Worm (Caenorhabditis elegans) whole organism, young adult: Measurements from ENCODE around the gene pcn-1.

Experiments used
- B0035.1 ChIP-seq: sonication (generic microtip); optimal IDR thresholded peaks from 2 replicates; lab custom pipeline; 2016; ENCODE audit warnings: missing genetic modification characterization, mild to moderate bottlenecking, missing compliant biosample characterization, missing genotype, missing genetic modification reagents
- B0261.1 ChIP-seq: sonication (generic microtip); optimal IDR thresholded peaks from 2 replicates; lab custom pipeline; 2016; ENCODE audit warnings: mild to moderate bottlenecking, missing genetic modification characterization, moderate library complexity, missing compliant biosample characterization
- B0336.3 ChIP-seq: fragments of 200-800 bp; sonication (Bioruptor generic); IDR thresholded peaks from 2 replicates; pipeline ENCODE4 v1.3.6; 2022; ENCODE audit warnings: missing genetic modification characterization, missing compliant biosample characterization
- D2030.7 ChIP-seq: fragments of 200-800 bp; sonication (Bioruptor generic); IDR thresholded peaks from 2 replicates; pipeline ENCODE4 v1.3.6; 2022; ENCODE audit warnings: missing genetic modification reagents, missing genetic modification characterization, missing compliant biosample characterization
- F10E7.11 ChIP-seq: sonication (generic microtip); optimal IDR thresholded peaks from 2 replicates; lab custom pipeline; 2017; ENCODE audit warnings: mild to moderate bottlenecking, missing genetic modification characterization, moderate library complexity, missing compliant biosample characterization
- F22D6.2 ChIP-seq: sonication (generic microtip); optimal IDR thresholded peaks from 2 replicates; lab custom pipeline; 2016; ENCODE audit warnings: mild to moderate bottlenecking, missing genetic modification characterization, missing compliant biosample characterization
- F23B12.7 ChIP-seq: sonication (generic microtip); optimal IDR thresholded peaks from 2 replicates; lab custom pipeline; 2017; ENCODE audit warnings: missing genetic modification characterization, mild to moderate bottlenecking, missing compliant biosample characterization, antibody characterized with exemption, moderate library complexity; ENCODE audit not compliant: insufficient read depth
- F37B4.10 ChIP-seq: fragments of 200-800 bp; sonication (Bioruptor generic); IDR thresholded peaks from 2 replicates; pipeline ENCODE4 v1.3.6; 2022; ENCODE audit warnings: missing genetic modification characterization, missing compliant biosample characterization
- F55B11.4 ChIP-seq: sonication (generic microtip); optimal IDR thresholded peaks from 2 replicates; lab custom pipeline; 2016; ENCODE audit warnings: missing compliant biosample characterization, missing genetic modification characterization, borderline replicate concordance; ENCODE audit not compliant: insufficient read depth
- F57A8.1 ChIP-seq: fragments of 200-800 bp; sonication (Bioruptor generic); optimal IDR thresholded peaks from 2 replicates; lab custom pipeline; 2018; ENCODE audit warnings: mild to moderate bottlenecking, missing genetic modification characterization, moderate library complexity, missing compliant biosample characterization
- K11D2.4 ChIP-seq: fragments of 200-800 bp; sonication (Bioruptor generic); IDR thresholded peaks from 2 replicates; pipeline ENCODE4 v1.3.6; 2022; ENCODE audit warnings: missing genetic modification reagents, missing genetic modification characterization, missing compliant biosample characterization
- Y53G8AR.9 ChIP-seq: fragments of 200-800 bp; sonication (Bioruptor generic); conservative IDR thresholded peaks from 2 replicates; pipeline ENCODE4 v1.3.6; 2022; ENCODE audit warnings: missing genetic modification reagents, missing genetic modification characterization, missing compliant biosample characterization
- Y56A3A.18 ChIP-seq: fragments of 200-800 bp; sonication (Bioruptor generic); IDR thresholded peaks from 2 replicates; pipeline ENCODE4 v1.3.6; 2022; ENCODE audit warnings: missing genetic modification reagents, missing genetic modification characterization, missing compliant biosample characterization
- atf-7 ChIP-seq: sonication (generic microtip); optimal IDR thresholded peaks from 2 replicates; lab custom pipeline; 2017; ENCODE audit warnings: mild to moderate bottlenecking, missing genetic modification characterization, missing compliant biosample characterization
- attf-6 ChIP-seq: fragments of 200-800 bp; sonication (Bioruptor generic); IDR thresholded peaks from 2 replicates; pipeline ENCODE4 v1.3.6; 2022; ENCODE audit warnings: missing genetic modification reagents, missing genetic modification characterization, missing compliant biosample characterization
- bed-1 ChIP-seq: fragments of 200-800 bp; sonication (Bioruptor generic); IDR thresholded peaks from 2 replicates; pipeline ENCODE4 v1.3.6; 2022; ENCODE audit warnings: missing genetic modification reagents, missing genetic modification characterization, missing compliant biosample characterization
- bed-2 ChIP-seq: fragments of 200-800 bp; sonication (Bioruptor generic); IDR thresholded peaks from 2 replicates; pipeline ENCODE4 v1.3.6; 2022; ENCODE audit warnings: missing genetic modification reagents, missing genetic modification characterization, missing compliant biosample characterization
- cebp-1 ChIP-seq, 2 experiments: fragments of 200-800 bp in 1 of 2; sonication (Bioruptor generic) in 1 of 2; sonication (generic microtip) in 1 of 2; IDR thresholded peaks in 1 of 2; optimal IDR thresholded peaks in 1 of 2; 2 replicates each; pipeline versions ENCODE4 v1.3.6 to Lab custom; 2017 to 2022; ENCODE audit warnings: missing compliant biosample characterization in 2 of 2, missing genetic modification characterization in 2 of 2, mild to moderate bottlenecking in 1 of 2, missing genetic modification reagents in 1 of 2, moderate library complexity in 1 of 2
- dox-1 ChIP-seq: fragments of 200-800 bp; sonication (Bioruptor generic); IDR thresholded peaks from 2 replicates; pipeline ENCODE4 v1.3.6; 2022; ENCODE audit warnings: missing genetic modification reagents, missing genetic modification characterization, missing compliant biosample characterization
- dpff-1 ChIP-seq: sonication (generic microtip); optimal IDR thresholded peaks from 2 replicates; lab custom pipeline; 2017; ENCODE audit warnings: mild to moderate bottlenecking, missing genetic modification characterization, missing compliant biosample characterization
- egrh-3 ChIP-seq: fragments of 200-800 bp; sonication (Bioruptor generic); IDR thresholded peaks from 2 replicates; pipeline ENCODE4 v1.3.6; 2022; ENCODE audit warnings: missing genetic modification reagents, missing genetic modification characterization, missing compliant biosample characterization
- ekl-4 ChIP-seq: fragments of 200-800 bp; sonication (Bioruptor generic); IDR thresholded peaks from 2 replicates; pipeline ENCODE4 v1.3.6; 2022; ENCODE audit warnings: missing genetic modification reagents, missing genetic modification characterization, missing compliant biosample characterization
- ets-4 ChIP-seq: fragments of 200-800 bp; sonication (Bioruptor generic); optimal IDR thresholded peaks from 2 replicates; lab custom pipeline; 2018; ENCODE audit warnings: mild to moderate bottlenecking, missing genetic modification characterization, missing compliant biosample characterization
- gei-17 ChIP-seq: fragments of 200-800 bp; sonication (Bioruptor generic); optimal IDR thresholded peaks from 2 replicates; lab custom pipeline; 2018; ENCODE audit warnings: mild to moderate bottlenecking, missing genetic modification characterization, missing compliant biosample characterization
- hmg-20 ChIP-seq: fragments of 200-800 bp; sonication (Bioruptor generic); IDR thresholded peaks from 2 replicates; pipeline ENCODE4 v1.3.6; 2022; ENCODE audit warnings: missing genetic modification reagents, missing genetic modification characterization, missing compliant biosample characterization
- hrde-1 ChIP-seq: sonication (generic microtip); optimal IDR thresholded peaks from 2 replicates; lab custom pipeline; 2016; ENCODE audit warnings: missing genetic modification characterization, mild to moderate bottlenecking, missing compliant biosample characterization, moderate library complexity, missing genotype, missing genetic modification reagents, borderline replicate concordance
- let-526 ChIP-seq: fragments of 200-800 bp; sonication (Bioruptor generic); IDR thresholded peaks from 2 replicates; pipeline ENCODE4 v1.3.6; 2022; ENCODE audit warnings: missing genetic modification reagents, missing genetic modification characterization, missing compliant biosample characterization
- lin-26 ChIP-seq: fragments of 200-800 bp; sonication (Bioruptor generic); IDR thresholded peaks from 2 replicates; pipeline ENCODE4 v1.3.6; 2022; ENCODE audit warnings: missing genetic modification reagents, missing genetic modification characterization, missing compliant biosample characterization
- lin-40 ChIP-seq: sonication (generic microtip); optimal IDR thresholded peaks from 2 replicates; lab custom pipeline; 2016; ENCODE audit warnings: missing genetic modification characterization, mild to moderate bottlenecking, missing compliant biosample characterization, missing genotype, missing genetic modification reagents
- lin-54 ChIP-seq: fragments of 200-800 bp; sonication (Bioruptor generic); optimal IDR thresholded peaks from 2 replicates; lab custom pipeline; 2018; ENCODE audit warnings: mild to moderate bottlenecking, missing genetic modification characterization, missing compliant biosample characterization
- lsy-27 ChIP-seq: sonication (generic microtip); optimal IDR thresholded peaks from 2 replicates; lab custom pipeline; 2017; ENCODE audit warnings: missing genetic modification characterization, mild to moderate bottlenecking, missing compliant biosample characterization, antibody characterized with exemption, missing genotype, borderline replicate concordance; ENCODE audit not compliant: insufficient read depth
- madf-10 ChIP-seq: sonication (generic microtip); optimal IDR thresholded peaks from 2 replicates; lab custom pipeline; 2016; ENCODE audit warnings: mild to moderate bottlenecking, missing genetic modification characterization, missing compliant biosample characterization
- mxl-1 ChIP-seq: sonication (generic microtip); optimal IDR thresholded peaks from 2 replicates; lab custom pipeline; 2016; ENCODE audit warnings: missing genetic modification characterization, missing compliant biosample characterization
- repo-1 ChIP-seq: sonication (generic microtip); optimal IDR thresholded peaks from 2 replicates; lab custom pipeline; 2017; ENCODE audit warnings: mild to moderate bottlenecking, missing genetic modification characterization, missing compliant biosample characterization
- sdz-38 ChIP-seq: sonication (generic microtip); optimal IDR thresholded peaks from 2 replicates; lab custom pipeline; 2016; ENCODE audit warnings: missing genotype, missing genetic modification characterization, missing compliant biosample characterization
- sea-2 ChIP-seq: fragments of 200-800 bp; sonication (Bioruptor generic); IDR thresholded peaks from 2 replicates; pipeline ENCODE4 v1.3.6; 2022; ENCODE audit warnings: missing genetic modification characterization, missing compliant biosample characterization
- snpc-1.3 ChIP-seq: sonication (generic microtip); optimal IDR thresholded peaks from 2 replicates; lab custom pipeline; 2017; ENCODE audit warnings: missing genetic modification characterization, mild to moderate bottlenecking, missing compliant biosample characterization, antibody characterized with exemption, moderate library complexity, missing genotype, missing genetic modification reagents; ENCODE audit not compliant: insufficient read depth
- snpc-4 ChIP-seq, 5 experiments: fragments of 150-350 bp in 1 of 5; sonication (generic microtip) in 4 of 5; optimal IDR thresholded peaks; 2 replicates each; lab custom pipeline; 2014 to 2018; ENCODE audit warnings: missing genetic modification characterization in 5 of 5, missing biosample characterization in 3 of 5, antibody characterized with exemption in 2 of 5, mild to moderate bottlenecking in 2 of 5, missing compliant biosample characterization in 2 of 5, missing genotype in 2 of 5, moderate library complexity in 2 of 5, missing genetic modification reagents in 1 of 5
- tbx-9 ChIP-seq: sonication (generic microtip); optimal IDR thresholded peaks from 2 replicates; lab custom pipeline; 2016; ENCODE audit warnings: borderline replicate concordance, missing genetic modification characterization, inconsistent platforms, missing compliant biosample characterization
- unc-130 ChIP-seq: sonication (generic microtip); optimal IDR thresholded peaks from 2 replicates; lab custom pipeline; 2016; ENCODE audit warnings: missing genetic modification reagents, missing genetic modification characterization, missing compliant biosample characterization
- unc-62 ChIP-seq: fragments of 150-350 bp; optimal IDR thresholded peaks from 2 replicates; lab custom pipeline; 2014; ENCODE audit warnings: missing biosample characterization, missing genetic modification reagents, missing genetic modification characterization
- xnd-1 ChIP-seq: sonication (generic microtip); optimal IDR thresholded peaks from 2 replicates; lab custom pipeline; 2016; ENCODE audit warnings: missing genotype, missing genetic modification reagents, missing genetic modification characterization, missing compliant biosample characterization
- ztf-26 ChIP-seq: sonication (generic microtip); optimal IDR thresholded peaks from 2 replicates; lab custom pipeline; 2017; ENCODE audit warnings: missing genetic modification characterization, missing compliant biosample characterization
- ztf-3 ChIP-seq: fragments of 200-800 bp; sonication (Bioruptor generic); optimal IDR thresholded peaks from 2 replicates; lab custom pipeline; 2018; ENCODE audit warnings: mild to moderate bottlenecking, missing genetic modification characterization, missing compliant biosample characterization
- ztf-6 ChIP-seq: fragments of 200-800 bp; sonication (Bioruptor generic); IDR thresholded peaks from 2 replicates; pipeline ENCODE4 v1.3.6; 2022; ENCODE audit warnings: missing genetic modification reagents, missing genetic modification characterization, missing compliant biosample characterization

Gene pcn-1

ce11 chrIV:4029288-4029687, 20.0 kb downstream of the pcn-1 start (continued):
- TF ChIP-seq xnd-1 (tag; lab: Kevin White, UChicago): no peak
- TF ChIP-seq F23B12.7: no peak
- no peak for TF ChIP-seq B0336.3 (GFP tag; lab: Robert Waterston, UW)

- TF ChIP-seq sea-2 (no peak), F57A8.1 (GFP tag; lab: Kevin White, UChicago) (no peak), cebp-1 (GFP tag; IDR thresholded peaks at IDR 0.05; lab: Robert Waterston, UW) (peak; percentile 33; the same call in 1 of the 2 replicates), cebp-1 (tag; optimal IDR thresholded peaks at IDR 0.05; lab: Kevin White, UChicago) (peak; percentile 77), gei-17 (peak; percentile 16), ztf-26 (tag; lab: Kevin White, UChicago) (peak; percentile 73), lsy-27 (tag; lab: Kevin White, UChicago) (no peak), ekl-4 (GFP tag; lab: Robert Waterston, UW) (0 out of 2 replicates have a peak, but pooled peaks have one; percentile 18), hmg-20 (GFP tag; lab: Robert Waterston, UW) (0 out of 2 replicates have a peak, but pooled peaks have one; percentile 20), dox-1 (peak; percentile 90), xnd-1 (tag; lab: Kevin White, UChicago) (no peak), mxl-1 (tag; lab: Kevin White, UChicago) (no peak), attf-6 (GFP tag; lab: Robert Waterston, UW) (no peak), lin-40 (peak; percentile 68), F55B11.4 (tag; lab: Kevin White, UChicago) (no peak), Y56A3A.18 (GFP tag; lab: Robert Waterston, UW) (no peak; the same call in 1 of the 2 replicates), F37B4.10 (GFP tag; lab: Robert Waterston, UW) (no peak), snpc-1.3 (tag; lab: Kevin White, UChicago) (no peak), lin-54 (GFP tag; lab: Kevin White, UChicago) (peak; percentile 53), atf-7 (tag; lab: Kevin White, UChicago) (peak; percentile 51), K11D2.4 (GFP tag; lab: Robert Waterston, UW) (no peak), unc-62 (GFP tag; lab: Kevin White, UChicago) (no peak), F10E7.11 (tag; lab: Kevin White, UChicago) (no peak), bed-2 (no peak), snpc-4 (GFP tag; optimal IDR thresholded peaks at IDR 0.05; lab: Kevin White, UChicago) (no peak), snpc-4 (tag; optimal IDR thresholded peaks at IDR 0.05; lab: Kevin White, UChicago) (peak in 3 of 4 experiments; percentile 48 to 66 (median 57)), egrh-3 (GFP tag; lab: Robert Waterston, UW) (peak; percentile 97), tbx-9 (no peak), lin-26 (GFP tag; lab: Robert Waterston, UW) (peak; percentile 63; the same call in 1 of the 2 replicates), F22D6.2 (tag; lab: Kevin White, UChicago) (peak; percentile 17), Y53G8AR.9 (0 out of 2 replicates have a peak, but pooled peaks have one; percentile 48), ets-4 (GFP tag; lab: Kevin White, UChicago) (peak; percentile 42), D2030.7 (GFP tag; lab: Robert Waterston, UW) (no peak), let-526 (GFP tag; lab: Robert Waterston, UW) (0 out of 2 replicates have a peak, but pooled peaks have one; percentile 44), unc-130 (no peak), hrde-1 (tag; lab: Kevin White, UChicago) (no peak), B0035.1 (tag; lab: Kevin White, UChicago) (no peak), bed-1 (no peak), B0261.1 (tag; lab: Kevin White, UChicago) (no peak), dpff-1 (tag; lab: Kevin White, UChicago) (peak; percentile 23), ztf-6 (no peak), ztf-3 (no peak), repo-1 (no peak), sdz-38 (tag; lab: Kevin White, UChicago) (no peak), madf-10 (tag; lab: Kevin White, UChicago) (peak; percentile 45)
Observed at ce11 chrIV:4028177-4028576, 21.1 kb downstream of the pcn-1 start.
